Fruit fly (Drosophila melanogaster) whole organism, embryonic: ENCODE measurements around the gene sra.

ENCODE experiments used
- ATbp ChIP-seq: fragments of 200-800 bp; sonication (Bioruptor generic); optimal IDR thresholded peaks from 2 replicates; lab custom pipeline; 2017; ENCODE audit warnings: missing biosample characterization, mild to moderate bottlenecking, missing genetic modification characterization, missing genetic modification reagents
- Atf3 ChIP-seq: fragments of 200-800 bp; sonication (Bioruptor generic); optimal IDR thresholded peaks from 3 replicates; lab custom pipeline; 2016; ENCODE audit warnings: missing biosample characterization, missing genetic modification characterization
- B-H1 ChIP-seq: fragments of 200-800 bp; sonication (Bioruptor generic); IDR thresholded peaks from 3 replicates; pipeline ENCODE4 v1.3.6; 2022; ENCODE audit warnings: missing biosample characterization, missing genetic modification characterization
- B-H2 ChIP-seq: fragments of 200-800 bp; sonication (Bioruptor generic); optimal IDR thresholded peaks from 2 replicates; lab custom pipeline; 2018; ENCODE audit warnings: missing biosample characterization, mild to moderate bottlenecking, missing genetic modification characterization
- CG11093 ChIP-seq: fragments of 200-800 bp; sonication (Bioruptor generic); IDR thresholded peaks from 3 replicates; pipeline ENCODE4 v1.3.6; 2022; ENCODE audit warnings: missing biosample characterization, missing genetic modification characterization
- CG12071 ChIP-seq: fragments of 200-800 bp; sonication (Bioruptor generic); optimal IDR thresholded peaks from 3 replicates; lab custom pipeline; 2018; ENCODE audit warnings: missing biosample characterization, mild to moderate bottlenecking, missing genetic modification characterization
- CG12155 ChIP-seq: fragments of 200-800 bp; sonication (Bioruptor generic); optimal IDR thresholded peaks from 3 replicates; lab custom pipeline; 2016; ENCODE audit warnings: missing biosample characterization, missing genetic modification characterization
- CG14441 ChIP-seq: fragments of 200-800 bp; sonication (Bioruptor generic); IDR thresholded peaks from 2 replicates; pipeline ENCODE4 v1.3.6; 2022; ENCODE audit warnings: missing biosample characterization, missing genetic modification characterization
- CG16779 ChIP-seq: fragments of 200-800 bp; sonication (Bioruptor generic); IDR thresholded peaks from 2 replicates; pipeline ENCODE4 v1.3.6; 2022; ENCODE audit warnings: missing biosample characterization, missing genetic modification characterization
- CG16815 ChIP-seq: fragments of 200-800 bp; sonication (Bioruptor generic); optimal IDR thresholded peaks from 3 replicates; lab custom pipeline; 2017; ENCODE audit warnings: missing biosample characterization, mild to moderate bottlenecking, missing genetic modification characterization
- CG17385 ChIP-seq: fragments of 200-800 bp; sonication (Bioruptor generic); optimal IDR thresholded peaks from 3 replicates; lab custom pipeline; 2018; ENCODE audit warnings: missing biosample characterization, mild to moderate bottlenecking, missing genetic modification characterization
- CG1792 ChIP-seq: fragments of 200-800 bp; sonication (Bioruptor generic); optimal IDR thresholded peaks from 2 replicates; lab custom pipeline; 2016; ENCODE audit warnings: missing biosample characterization, missing genetic modification characterization
- CG32532 ChIP-seq: fragments of 200-800 bp; sonication (Bioruptor generic); IDR thresholded peaks from 2 replicates; pipeline ENCODE4 v1.3.6; 2022; ENCODE audit warnings: missing biosample characterization, missing genetic modification characterization
- CG3838 ChIP-seq: fragments of 200-800 bp; sonication (Bioruptor generic); optimal IDR thresholded peaks from 3 replicates; lab custom pipeline; 2016; ENCODE audit warnings: missing biosample characterization, missing genetic modification characterization
- CG4820 ChIP-seq: fragments of 200-800 bp; sonication (Bioruptor generic); optimal IDR thresholded peaks from 3 replicates; lab custom pipeline; 2016; ENCODE audit warnings: missing biosample characterization, missing genetic modification characterization
- CG7928 ChIP-seq: fragments of 200-800 bp; sonication (Bioruptor generic); optimal IDR thresholded peaks from 2 replicates; lab custom pipeline; 2017; ENCODE audit warnings: missing biosample characterization, mild to moderate bottlenecking, missing genetic modification characterization
- CG9437 ChIP-seq: fragments of 200-800 bp; sonication (Bioruptor generic); optimal IDR thresholded peaks from 2 replicates; lab custom pipeline; 2018; ENCODE audit warnings: missing biosample characterization, mild to moderate bottlenecking, missing genetic modification characterization
- CG9609 ChIP-seq: fragments of 200-800 bp; sonication (Bioruptor generic); optimal IDR thresholded peaks from 3 replicates; lab custom pipeline; 2016; ENCODE audit warnings: missing biosample characterization, missing genetic modification characterization
- Chrac-16 ChIP-seq: fragments of 200-800 bp; sonication (Bioruptor generic); optimal IDR thresholded peaks from 3 replicates; lab custom pipeline; 2016; ENCODE audit warnings: missing biosample characterization, missing genetic modification characterization
- D ChIP-seq, 2 experiments: fragments of 200-800 bp in 1 of 2; fragments of >200 bp in 1 of 2; sonication (Bioruptor generic) in 1 of 2; optimal IDR thresholded peaks; 2 replicates in 1 of 2; 3 replicates in 1 of 2; lab custom pipeline; 2017; ENCODE audit warnings: mild to moderate bottlenecking in 1 of 2, missing biosample characterization in 1 of 2, missing genetic modification characterization in 1 of 2, missing genetic modification reagents in 1 of 2
- Ets65A ChIP-seq: fragments of 200-800 bp; sonication (Bioruptor generic); peaks from one replicate; lab custom pipeline; 2016; ENCODE audit warnings: missing biosample characterization, missing genetic modification characterization
- Gsc ChIP-seq: fragments of 200-800 bp; sonication (Bioruptor generic); IDR thresholded peaks from 2 replicates; pipeline ENCODE4 v1.3.6; 2022; ENCODE audit warnings: missing biosample characterization, missing genetic modification characterization
- H2.0 ChIP-seq: fragments of 200-800 bp; sonication (Bioruptor generic); IDR thresholded peaks from 2 replicates; pipeline ENCODE4 v1.3.6; 2022; ENCODE audit warnings: missing biosample characterization, missing genetic modification characterization
- HLH4C ChIP-seq: fragments of 200-800 bp; sonication (Bioruptor generic); IDR thresholded peaks from 3 replicates; pipeline ENCODE4 v1.3.6; 2022; ENCODE audit warnings: missing biosample characterization, missing genetic modification characterization; ENCODE audit not compliant: partially characterized antibody
- Hey ChIP-seq: fragments of 200-800 bp; sonication (Bioruptor generic); optimal IDR thresholded peaks from 3 replicates; lab custom pipeline; 2018; ENCODE audit warnings: missing biosample characterization, mild to moderate bottlenecking, missing genetic modification characterization
- HmgZ ChIP-seq: fragments of 200-800 bp; sonication (Bioruptor generic); optimal IDR thresholded peaks from 2 replicates; lab custom pipeline; 2018; ENCODE audit warnings: missing biosample characterization, mild to moderate bottlenecking, missing genetic modification characterization
- MBD-R2 ChIP-seq: fragments of 200-800 bp; sonication (Bioruptor generic); IDR thresholded peaks from 2 replicates; pipeline ENCODE4 v1.3.6; 2022; ENCODE audit warnings: missing biosample characterization, missing genetic modification characterization
- NK7.1 ChIP-seq: fragments of 200-800 bp; sonication (Bioruptor generic); optimal IDR thresholded peaks from 3 replicates; lab custom pipeline; 2016; ENCODE audit warnings: missing biosample characterization, missing genetic modification characterization
- Oli ChIP-seq: fragments of 200-800 bp; sonication (Bioruptor generic); optimal IDR thresholded peaks from 2 replicates; lab custom pipeline; 2018; ENCODE audit warnings: missing biosample characterization, mild to moderate bottlenecking, missing genetic modification characterization, moderate library complexity
- Trl ChIP-seq, 3 experiments: fragments of >200 bp in 2 of 3; fragments of 200-800 bp in 1 of 3; sonication (Bioruptor generic) in 1 of 3; optimal IDR thresholded peaks; 2 replicates in 1 of 3; 3 replicates in 2 of 3; lab custom pipeline; 2016 to 2017; ENCODE audit warnings: missing biosample characterization in 1 of 3, missing genetic modification characterization in 1 of 3
- Xbp1 ChIP-seq: fragments of 200-800 bp; sonication (Bioruptor generic); optimal IDR thresholded peaks from 3 replicates; lab custom pipeline; 2016; ENCODE audit warnings: missing biosample characterization, mild to moderate bottlenecking, missing genetic modification characterization
- dan ChIP-seq: fragments of 200-800 bp; sonication (Bioruptor generic); IDR thresholded peaks from 2 replicates; pipeline ENCODE4 v1.3.6; 2022; ENCODE audit warnings: missing biosample characterization, missing genetic modification characterization
- emc ChIP-seq: fragments of 200-800 bp; sonication (Bioruptor generic); optimal IDR thresholded peaks from 2 replicates; lab custom pipeline; 2016; ENCODE audit warnings: missing biosample characterization, missing genetic modification characterization
- en ChIP-seq: fragments of 200-800 bp; sonication (Bioruptor generic); optimal IDR thresholded peaks from 2 replicates; lab custom pipeline; 2016; ENCODE audit warnings: missing biosample characterization, missing genetic modification characterization
- esg ChIP-seq: fragments of 200-800 bp; sonication (Bioruptor generic); conservative IDR thresholded peaks from 2 replicates; pipeline ENCODE4 v1.3.6; 2022; ENCODE audit warnings: missing biosample characterization, missing genetic modification characterization
- fu2 ChIP-seq: fragments of 200-800 bp; sonication (Bioruptor generic); optimal IDR thresholded peaks from 2 replicates; lab custom pipeline; 2016; ENCODE audit warnings: missing biosample characterization, missing genetic modification characterization
- gcm2 ChIP-seq: fragments of 200-800 bp; sonication (Bioruptor generic); optimal IDR thresholded peaks from 2 replicates; lab custom pipeline; 2016; ENCODE audit warnings: missing biosample characterization, missing genetic modification characterization
- gfzf ChIP-seq: fragments of 200-800 bp; sonication (Bioruptor generic); optimal IDR thresholded peaks from 2 replicates; lab custom pipeline; 2016; ENCODE audit warnings: missing biosample characterization, mild to moderate bottlenecking, missing genetic modification characterization, moderate library complexity
- gt ChIP-seq: fragments of 200-800 bp; sonication (Bioruptor generic); IDR thresholded peaks from 2 replicates; pipeline ENCODE4 v1.3.6; 2022; ENCODE audit warnings: missing biosample characterization, missing genetic modification characterization
- hbn ChIP-seq: fragments of 200-800 bp; sonication (Bioruptor generic); IDR thresholded peaks from 2 replicates; pipeline ENCODE4 v1.3.6; 2022; ENCODE audit warnings: missing biosample characterization, missing genetic modification characterization; ENCODE audit not compliant: partially characterized antibody
- lov ChIP-seq, 2 experiments: fragments of 200-800 bp in 1 of 2; fragments of >200 bp in 1 of 2; sonication (Bioruptor generic) in 1 of 2; IDR thresholded peaks in 1 of 2; optimal IDR thresholded peaks in 1 of 2; 2 replicates in 1 of 2; 3 replicates in 1 of 2; pipeline versions ENCODE4 v1.3.6 to Lab custom; 2017 to 2022; ENCODE audit warnings: missing biosample characterization in 1 of 2, missing genetic modification characterization in 1 of 2
- nau ChIP-seq: fragments of 200-800 bp; sonication (Bioruptor generic); optimal IDR thresholded peaks from 3 replicates; lab custom pipeline; 2017; ENCODE audit warnings: missing biosample characterization, mild to moderate bottlenecking, missing genetic modification characterization, missing genetic modification reagents
- ro ChIP-seq: fragments of 200-800 bp; sonication (Bioruptor generic); IDR thresholded peaks from 2 replicates; pipeline ENCODE4 v1.3.6; 2022; ENCODE audit warnings: missing biosample characterization, missing genetic modification characterization
- salm ChIP-seq: fragments of 200-800 bp; sonication (Bioruptor generic); optimal IDR thresholded peaks from 2 replicates; lab custom pipeline; 2018; ENCODE audit warnings: missing biosample characterization, mild to moderate bottlenecking, missing genetic modification characterization
- sens-2 ChIP-seq: fragments of 200-800 bp; sonication (Bioruptor generic); IDR thresholded peaks from 2 replicates; pipeline ENCODE4 v1.3.6; 2022; ENCODE audit warnings: missing biosample characterization, missing genetic modification characterization
- sim ChIP-seq: fragments of 200-800 bp; sonication (Bioruptor generic); IDR thresholded peaks from 2 replicates; pipeline ENCODE4 v1.3.6; 2022; ENCODE audit warnings: missing biosample characterization, missing genetic modification characterization
- sisA ChIP-seq: fragments of 200-800 bp; sonication (Bioruptor generic); IDR thresholded peaks from 2 replicates; pipeline ENCODE4 v1.3.6; 2022; ENCODE audit warnings: missing biosample characterization, missing genetic modification characterization
- slp2 ChIP-seq: fragments of 200-800 bp; sonication (Bioruptor generic); optimal IDR thresholded peaks from 2 replicates; lab custom pipeline; 2016; ENCODE audit warnings: missing biosample characterization, missing genetic modification characterization
- sr ChIP-seq: fragments of 200-800 bp; sonication (Bioruptor generic); IDR thresholded peaks from 3 replicates; pipeline ENCODE4 v1.3.6; 2022; ENCODE audit warnings: missing biosample characterization, missing genetic modification characterization
- trh ChIP-seq: fragments of 200-800 bp; sonication (Bioruptor generic); optimal IDR thresholded peaks from 2 replicates; lab custom pipeline; 2016; ENCODE audit warnings: missing biosample characterization, missing genetic modification characterization

sra gene

DNA sequence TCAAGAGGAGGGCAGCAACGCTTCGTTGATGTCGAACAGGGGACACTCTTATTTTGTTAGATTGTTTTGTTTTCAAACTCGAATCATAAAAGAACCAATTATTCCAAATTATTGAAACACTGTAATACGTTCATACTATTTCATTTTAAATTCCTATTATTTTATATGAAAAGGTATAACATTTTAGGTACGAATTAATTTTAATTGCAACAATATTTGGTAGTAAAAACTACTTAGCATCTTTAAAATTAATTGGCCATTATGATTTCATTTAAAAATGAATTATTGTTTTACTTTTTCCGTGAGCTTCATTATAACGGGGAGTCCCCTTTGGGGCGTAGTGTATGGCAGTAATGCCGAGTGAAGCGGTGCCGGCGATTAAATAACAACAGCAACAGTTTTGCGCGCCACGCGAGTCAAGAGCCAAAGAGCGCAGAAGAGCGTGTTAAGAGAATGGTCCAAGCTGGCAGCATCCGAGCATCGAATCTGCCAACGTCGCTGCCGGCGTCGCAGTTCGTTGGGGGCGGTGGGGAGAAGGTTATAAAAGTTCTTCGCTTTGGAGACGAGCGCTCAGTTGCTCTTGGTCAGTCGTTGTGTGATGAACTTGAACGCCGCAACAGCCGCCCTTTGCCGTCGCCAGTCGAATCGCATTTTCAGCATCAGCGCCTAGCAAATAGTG lies 29.1 kb upstream of the sra start (continued):
- TF ChIP-seq sens-2 (GFP tag; lab: Robert Waterston, UW) (no peak), CG12071 (GFP tag; lab: Kevin White, UChicago) (peak; percentile 5), CG14441 (GFP tag; lab: Robert Waterston, UW) (no peak), H2.0 (GFP tag; lab: Robert Waterston, UW) (no peak), ATbp (GFP tag; lab: Kevin White, UChicago) (peak; percentile 39), CG32532 (GFP tag; lab: Robert Waterston, UW) (peak; percentile 39; the same call in 1 of the 2 replicates), NK7.1 (no peak), MBD-R2 (no peak), CG9437 (peak; percentile 61), emc (GFP tag; lab: Kevin White, UChicago) (no peak), salm (tag; lab: Kevin White, UChicago) (no peak), ro (GFP tag; lab: Robert Waterston, UW) (no peak), CG3838 (GFP tag; lab: Kevin White, UChicago) (no peak), Atf3 (GFP tag; lab: Kevin White, UChicago) (no peak), Hey (tag; lab: Kevin White, UChicago) (no peak), hbn (GFP tag; lab: Robert Waterston, UW) (no peak; the same call in 1 of the 2 replicates), slp2 (GFP tag; lab: Kevin White, UChicago) (no peak), Chrac-16 (no peak), D (optimal IDR thresholded peaks at IDR 0.05; lab: Kevin White, UChicago) (no peak), D (GFP tag; optimal IDR thresholded peaks at IDR 0.05; lab: Kevin White, UChicago) (no peak), fu2 (GFP tag; lab: Kevin White, UChicago) (no peak), dan (no peak), CG16779 (no peak), B-H1 (GFP tag; lab: Robert Waterston, UW) (peak; percentile 28; the same call in 1 of the 3 replicates), gt (no peak), HLH4C (GFP tag; lab: Robert Waterston, UW) (no peak), nau (GFP tag; lab: Kevin White, UChicago) (no peak), sisA (GFP tag; lab: Robert Waterston, UW) (no peak), CG4820 (no peak), CG11093 (no peak), esg (GFP tag; lab: Robert Waterston, UW) (0 out of 2 replicates have a peak, but pooled peaks have one; percentile 5), Gsc (GFP tag; lab: Robert Waterston, UW) (no peak), HmgZ (tag; lab: Kevin White, UChicago) (no peak), CG12155 (GFP tag; lab: Kevin White, UChicago) (no peak), en (GFP tag; lab: Kevin White, UChicago) (no peak), sim (GFP tag; lab: Robert Waterston, UW) (no peak), gcm2 (GFP tag; lab: Kevin White, UChicago) (no peak), CG17385 (GFP tag; lab: Kevin White, UChicago) (peak; percentile 31), CG7928 (no peak), Oli (tag; lab: Kevin White, UChicago) (peak; percentile 58), Trl (optimal IDR thresholded peaks at IDR 0.05; lab: Kevin White, UChicago) (peak; percentile 66 to 76), Trl (GFP tag; optimal IDR thresholded peaks at IDR 0.05; lab: Kevin White, UChicago) (no peak), trh (GFP tag; lab: Kevin White, UChicago) (no peak), Ets65A (GFP tag; lab: Kevin White, UChicago) (peak; percentile 1), CG16815 (GFP tag; lab: Kevin White, UChicago) (peak; percentile 23), CG1792 (GFP tag; lab: Kevin White, UChicago) (no peak), lov (optimal IDR thresholded peaks at IDR 0.05; lab: Kevin White, UChicago) (no peak), lov (GFP tag; IDR thresholded peaks at IDR 0.05; lab: Robert Waterston, UW) (peak; percentile 59; the same call in 1 of the 3 replicates), B-H2 (GFP tag; lab: Kevin White, UChicago) (no peak), CG9609 (GFP tag; lab: Kevin White, UChicago) (no peak), Xbp1 (GFP tag; lab: Kevin White, UChicago) (peak; percentile 35), gfzf (GFP tag; lab: Kevin White, UChicago) (no peak), sr (GFP tag; lab: Robert Waterston, UW) (peak; percentile 84)
